Fruit fly (Drosophila melanogaster): Measurements from ENCODE around the gene Arfip.

dm6 chr3R:11240891-11241290, 6.1 kb upstream of the Arfip start, which contains the start of the genes scpr-B and scpr-A:
- TF ChIP-seq CG8478 (optimal IDR thresholded peaks at IDR 0.05) (no peak), psq (optimal IDR thresholded peaks at IDR 0.05) (no peak), pan (optimal IDR thresholded peaks at IDR 0.05) (no peak), Dll (optimal IDR thresholded peaks at IDR 0.05) (no peak), EcR (GFP tag; optimal IDR thresholded peaks at IDR 0.05) (no peak), usp (GFP tag; optimal IDR thresholded peaks at IDR 0.05) (no peak)

Measured in whole organism.